Fruit fly (Drosophila melanogaster) whole organism, wandering third instar larva: Measurements from ENCODE around the gene CG42538.

Source experiments
- Abd-B ChIP-seq: fragments of >200 bp; optimal IDR thresholded peaks from 2 replicates; lab custom pipeline; 2017; ENCODE audit warnings: missing biosample characterization, missing genetic modification characterization
- CG32264 ChIP-seq: fragments of 200-800 bp; sonication (Bioruptor generic); optimal IDR thresholded peaks from 2 replicates; lab custom pipeline; 2016; ENCODE audit warnings: missing biosample characterization, missing genetic modification characterization
- CG9705 ChIP-seq: fragments of 200-800 bp; sonication (Bioruptor generic); optimal IDR thresholded peaks from 2 replicates; lab custom pipeline; 2018; ENCODE audit warnings: missing biosample characterization, mild to moderate bottlenecking, missing genetic modification characterization
- CrebA ChIP-seq: fragments of 200-800 bp; sonication (Bioruptor generic); optimal IDR thresholded peaks from 2 replicates; lab custom pipeline; 2016; ENCODE audit warnings: missing biosample characterization, mild to moderate bottlenecking, missing genetic modification characterization, borderline replicate concordance
- Dfd ChIP-seq: fragments of >200 bp; optimal IDR thresholded peaks from 2 replicates; lab custom pipeline; 2017; ENCODE audit warnings: missing biosample characterization, missing genetic modification characterization
- HLH106 ChIP-seq: fragments of 200-800 bp; optimal IDR thresholded peaks from 3 replicates; lab custom pipeline; 2019; ENCODE audit warnings: missing biosample characterization, mild to moderate bottlenecking, missing genetic modification characterization, moderate library complexity
- Hnf4 ChIP-seq: fragments of 200-800 bp; sonication (Bioruptor generic); optimal IDR thresholded peaks from 2 replicates; lab custom pipeline; 2016; ENCODE audit warnings: missing biosample characterization, mild to moderate bottlenecking, missing genetic modification characterization
- Hr83 ChIP-seq: fragments of 200-300 bp; sonication (Bioruptor generic); optimal IDR thresholded peaks from 2 replicates; lab custom pipeline; 2016; ENCODE audit warnings: missing biosample characterization, mild to moderate bottlenecking, missing genetic modification characterization, moderate library complexity; ENCODE audit not compliant: poor library complexity, severe bottlenecking
- Jra ChIP-seq: sonication (Bioruptor generic); optimal IDR thresholded peaks from 2 replicates; lab custom pipeline; 2016; ENCODE audit warnings: missing biosample characterization, missing genetic modification characterization
- Mio ChIP-seq: sonication (Bioruptor generic); optimal IDR thresholded peaks from 2 replicates; lab custom pipeline; 2016; ENCODE audit warnings: missing biosample characterization, missing genetic modification characterization
- Myc ChIP-seq: fragments of >200 bp; optimal IDR thresholded peaks from 2 replicates; lab custom pipeline; 2017
- N ChIP-seq: fragments of >200 bp; optimal IDR thresholded peaks from 2 replicates; lab custom pipeline; 2018; ENCODE audit warnings: missing biosample characterization, missing external identifiers, missing genetic modification characterization
- OdsH ChIP-seq: fragments of 200-800 bp; sonication (Bioruptor generic); optimal IDR thresholded peaks from 2 replicates; lab custom pipeline; 2016; ENCODE audit warnings: missing biosample characterization, mild to moderate bottlenecking, missing genetic modification characterization
- Rel ChIP-seq, 2 experiments: fragments of 200-800 bp; sonication (Bioruptor generic) in 1 of 2; optimal IDR thresholded peaks; 2 replicates in 1 of 2; 3 replicates in 1 of 2; lab custom pipeline; 2016 to 2019; ENCODE audit warnings: mild to moderate bottlenecking in 2 of 2, missing biosample characterization in 2 of 2, missing genetic modification characterization in 2 of 2, moderate library complexity in 1 of 2
- Sp1 ChIP-seq: fragments of 200-800 bp; sonication (Bioruptor generic); optimal IDR thresholded peaks from 3 replicates; lab custom pipeline; 2019; ENCODE audit warnings: missing biosample characterization, mild to moderate bottlenecking, missing genetic modification characterization, moderate library complexity
- br ChIP-seq: fragments of 200-800 bp; sonication (Bioruptor generic); optimal IDR thresholded peaks from 2 replicates; lab custom pipeline; 2016; ENCODE audit warnings: missing biosample characterization, missing genetic modification characterization
- brk ChIP-seq: fragments of 200-800 bp; sonication (Bioruptor generic); optimal IDR thresholded peaks from 2 replicates; lab custom pipeline; 2016; ENCODE audit warnings: missing biosample characterization, mild to moderate bottlenecking, missing genetic modification characterization
- dl ChIP-seq, 2 experiments: fragments of 175-275, 200-275 bp in 1 of 2; fragments of 200-275 bp in 1 of 2; sonication (Bioruptor generic); optimal IDR thresholded peaks; lab custom pipeline; 2018; ENCODE audit warnings: mild to moderate bottlenecking in 2 of 2, missing biosample characterization in 2 of 2, missing genetic modification characterization in 2 of 2, moderate library complexity in 2 of 2; ENCODE audit not compliant: partially characterized antibody in 2 of 2, insufficient read depth in 1 of 2
- dmrt93B ChIP-seq: fragments of 200-800 bp; sonication (Bioruptor generic); optimal IDR thresholded peaks from 2 replicates; lab custom pipeline; 2018; ENCODE audit warnings: missing biosample characterization, mild to moderate bottlenecking, missing genetic modification characterization
- dsf ChIP-seq: sonication (Bioruptor generic); optimal IDR thresholded peaks from 2 replicates; lab custom pipeline; 2016; ENCODE audit warnings: missing biosample characterization, missing genetic modification characterization, borderline replicate concordance
- ey ChIP-seq: fragments of 200-800 bp; sonication (Bioruptor generic); optimal IDR thresholded peaks from 2 replicates; lab custom pipeline; 2016; ENCODE audit warnings: missing biosample characterization, missing genetic modification characterization
- foxo ChIP-seq, 2 experiments: fragments of 200-800 bp; sonication (Bioruptor generic); optimal IDR thresholded peaks; 2 replicates in 1 of 2; 3 replicates in 1 of 2; lab custom pipeline; 2016 to 2017; ENCODE audit warnings: missing biosample characterization in 2 of 2, missing genetic modification characterization in 2 of 2
- fru ChIP-seq: fragments of 200-800 bp; sonication (Bioruptor generic); optimal IDR thresholded peaks from 3 replicates; lab custom pipeline; 2016; ENCODE audit warnings: missing biosample characterization, mild to moderate bottlenecking, missing genetic modification characterization
- h ChIP-seq: fragments of 200-800 bp; sonication (Bioruptor generic); optimal IDR thresholded peaks from 3 replicates; lab custom pipeline; 2016; ENCODE audit warnings: missing biosample characterization, mild to moderate bottlenecking, missing genetic modification characterization
- jim ChIP-seq: fragments of 175-275, 200-325 bp; sonication (Bioruptor generic); optimal IDR thresholded peaks from 2 replicates; lab custom pipeline; 2016; ENCODE audit warnings: missing biosample characterization, mild to moderate bottlenecking, missing genetic modification characterization
- lola ChIP-seq: fragments of >200 bp; optimal IDR thresholded peaks from 2 replicates; lab custom pipeline; 2017; ENCODE audit warnings: missing biosample characterization, missing genetic modification characterization
- pan ChIP-seq: fragments of >200 bp; optimal IDR thresholded peaks from 2 replicates; lab custom pipeline; 2017
- psq ChIP-seq: fragments of 200-800 bp; sonication (Bioruptor generic); optimal IDR thresholded peaks from 3 replicates; lab custom pipeline; 2017; ENCODE audit warnings: missing biosample characterization, mild to moderate bottlenecking, missing genetic modification characterization, moderate library complexity
- rgr ChIP-seq: fragments of 200-800 bp; sonication (Bioruptor generic); optimal IDR thresholded peaks from 3 replicates; lab custom pipeline; 2016; ENCODE audit warnings: missing biosample characterization, mild to moderate bottlenecking, missing genetic modification characterization
- sage ChIP-seq: fragments of 200-800 bp; sonication (Bioruptor generic); optimal IDR thresholded peaks from 2 replicates; lab custom pipeline; 2016; ENCODE audit warnings: missing biosample characterization, mild to moderate bottlenecking, missing genetic modification characterization
- sv ChIP-seq: fragments of 200-800 bp; sonication (Bioruptor generic); optimal IDR thresholded peaks from 3 replicates; lab custom pipeline; 2016; ENCODE audit warnings: missing biosample characterization, missing genetic modification characterization
- usp ChIP-seq: fragments of >200 bp; optimal IDR thresholded peaks from 2 replicates; lab custom pipeline; 2017; ENCODE audit warnings: missing biosample characterization, missing genetic modification characterization
- woc ChIP-seq: sonication (Bioruptor generic); optimal IDR thresholded peaks from 2 replicates; lab custom pipeline; 2016; ENCODE audit warnings: missing biosample characterization, mild to moderate bottlenecking, missing genetic modification characterization

The CG42538 gene

DNA sequence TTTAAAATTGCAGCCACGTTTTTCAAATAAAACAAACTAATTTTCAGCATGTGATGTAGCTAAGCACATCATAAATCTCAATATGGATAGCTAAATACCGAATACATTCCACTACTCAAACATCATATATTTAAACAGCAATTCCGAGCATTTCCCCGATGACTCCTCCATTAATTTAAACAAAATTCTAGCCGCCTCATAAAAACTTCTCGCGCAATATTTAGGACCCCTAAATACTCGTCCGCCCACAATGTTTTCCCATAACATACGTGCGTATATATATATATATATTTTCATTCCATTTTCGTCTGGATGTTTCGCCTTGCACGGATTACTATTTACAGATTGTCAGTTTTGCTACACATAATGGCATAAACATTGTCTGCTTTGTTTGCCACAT lies 38.3 kb upstream of the CG42538 start:
- TF ChIP-seq CG9705 (GFP tag; lab: Kevin White, UChicago) (no peak), usp (GFP tag; lab: Kevin White, UChicago) (no peak), foxo (GFP tag; optimal IDR thresholded peaks at IDR 0.05; lab: Kevin White, UChicago) (no peak), N (no peak)
- TF ChIP-seq, all 38 proteins: peak for 0

DNA sequence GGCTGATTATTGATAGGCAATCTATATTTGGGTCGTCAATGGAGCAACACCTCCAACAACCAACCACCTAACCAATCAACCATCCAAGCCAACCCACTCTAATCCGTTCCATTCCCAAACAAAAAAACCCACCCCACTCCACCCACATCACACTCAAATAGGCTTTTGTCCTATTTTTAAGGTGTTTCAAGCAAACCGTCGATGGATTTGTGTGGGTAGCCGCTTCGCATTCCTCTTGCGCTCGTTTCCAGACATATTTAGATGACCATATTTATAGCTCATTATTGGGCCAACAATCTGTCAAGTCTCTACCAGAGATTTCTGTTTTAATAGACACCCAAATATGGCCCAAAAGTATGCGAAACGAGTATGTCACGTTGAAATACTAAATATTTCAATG lies 36.1 kb upstream of the CG42538 start:
- TF ChIP-seq N (no peak), dmrt93B (GFP tag; lab: Kevin White, UChicago) (no peak), ey (GFP tag; lab: Kevin White, UChicago) (no peak), Hnf4 (GFP tag; lab: Kevin White, UChicago) (no peak), br (no peak), Dfd (no peak), jim (GFP tag; lab: Kevin White, UChicago) (no peak), h (no peak), dsf (GFP tag; lab: Kevin White, UChicago) (no peak)

DNA sequence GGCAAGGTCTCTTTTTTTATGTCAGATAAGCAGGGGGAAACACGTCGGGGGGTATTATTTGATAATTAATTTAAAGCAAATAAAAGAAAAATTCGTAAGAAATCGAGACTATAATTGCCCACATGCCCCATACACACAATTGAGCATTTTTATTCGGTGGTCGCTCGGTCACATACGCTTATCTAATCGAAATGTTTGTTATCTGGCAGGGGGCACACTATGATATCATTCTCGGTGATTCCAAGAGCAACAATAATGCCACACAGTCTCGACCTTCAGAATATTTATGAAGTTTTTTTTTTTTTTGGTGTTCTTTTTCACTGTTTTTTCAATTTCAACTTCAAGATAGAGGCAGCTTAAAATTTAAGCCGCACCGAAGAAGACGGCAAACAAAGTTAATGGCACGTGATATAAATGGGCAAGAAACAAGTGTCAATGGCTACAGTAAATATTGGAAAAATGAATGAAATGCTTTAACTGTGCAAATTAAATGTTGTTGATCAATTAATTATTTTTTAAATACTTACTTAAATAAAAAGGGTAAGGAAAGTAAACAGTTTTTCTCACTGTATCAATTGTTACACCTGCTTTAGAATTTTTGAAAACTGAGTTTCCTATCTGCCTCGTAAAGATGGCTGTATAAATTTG lies 34.8 kb upstream of the CG42538 start:
- no peak for TF ChIP-seq dl (GFP tag; optimal IDR thresholded peaks at IDR 0.05; lab: Kevin White, UChicago; ENCODE audit: insufficient read depth in 1 of 2, partially characterized antibody in 2 of 2)
- TF ChIP-seq dsf (GFP tag; lab: Kevin White, UChicago): no peak
- no peak for TF ChIP-seq Rel (GFP tag; optimal IDR thresholded peaks at IDR 0.05; lab: Kevin White, UChicago)
- TF ChIP-seq Rel (tag; optimal IDR thresholded peaks at IDR 0.05; lab: Kevin White, UChicago): peak; percentile 90
- TF ChIP-seq br: no peak
- no peak for TF ChIP-seq CrebA (GFP tag; lab: Kevin White, UChicago)
- no peak for TF ChIP-seq Hr83 (GFP tag; lab: Kevin White, UChicago)
- no peak for TF ChIP-seq CG32264 (GFP tag; lab: Kevin White, UChicago)
- TF ChIP-seq HLH106 (tag; lab: Kevin White, UChicago): no peak
- TF ChIP-seq Myc (lab: Kevin White, UChicago): no peak
- TF ChIP-seq Abd-B: no peak
- peak; percentile 26 for TF ChIP-seq fru (GFP tag; lab: Kevin White, UChicago)
- no peak for TF ChIP-seq sage (GFP tag; lab: Kevin White, UChicago)
- TF ChIP-seq rgr (GFP tag; lab: Kevin White, UChicago): peak; percentile 15
- TF ChIP-seq Mio: no peak
- TF ChIP-seq Dfd: no peak
- TF ChIP-seq h: no peak
- TF ChIP-seq psq: peak; percentile 37
- no peak for TF ChIP-seq lola (GFP tag; lab: Kevin White, UChicago)
- TF ChIP-seq dmrt93B (GFP tag; lab: Kevin White, UChicago): no peak
- no peak for TF ChIP-seq N
- no peak for TF ChIP-seq jim (GFP tag; lab: Kevin White, UChicago)
- TF ChIP-seq ey (GFP tag; lab: Kevin White, UChicago): no peak

DNA sequence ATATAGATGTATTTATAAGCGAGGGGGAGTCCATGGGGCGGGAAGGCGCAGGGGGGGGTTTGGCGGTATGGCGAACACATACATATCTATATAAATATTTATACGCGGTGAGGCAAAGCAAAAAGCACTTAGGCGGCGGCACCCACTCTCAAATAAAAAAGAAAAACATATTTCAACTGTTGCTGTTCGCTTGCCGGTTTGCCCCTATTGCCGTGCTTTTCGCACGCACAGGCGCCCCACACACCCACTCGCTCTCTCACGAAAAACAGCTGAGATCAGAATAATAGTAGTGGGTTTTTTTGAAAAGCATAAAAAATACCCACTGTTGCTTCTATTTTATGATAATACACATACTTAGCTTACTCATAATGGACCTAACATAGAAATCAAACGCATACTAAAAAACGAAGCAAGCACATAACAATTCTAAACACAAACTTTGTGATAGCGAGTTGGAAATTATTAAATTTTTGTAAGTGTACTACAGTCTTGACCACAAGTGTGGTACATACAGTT lies 33.1 kb upstream of the CG42538 start:
- TF ChIP-seq Sp1 (GFP tag; lab: Kevin White, UChicago) (peak; percentile 54), woc (GFP tag; lab: Kevin White, UChicago) (peak; percentile 30), dmrt93B (GFP tag; lab: Kevin White, UChicago) (no peak), Hnf4 (GFP tag; lab: Kevin White, UChicago) (peak; percentile 47), ey (GFP tag; lab: Kevin White, UChicago) (peak; percentile 77), pan (no peak), brk (GFP tag; lab: Kevin White, UChicago) (peak; percentile 42), CrebA (GFP tag; lab: Kevin White, UChicago) (no peak), foxo (GFP tag; optimal IDR thresholded peaks at IDR 0.05; lab: Kevin White, UChicago) (peak in 1 of 2 experiments; percentile 68), OdsH (GFP tag; lab: Kevin White, UChicago) (peak; percentile 79), br (peak; percentile 66), sage (GFP tag; lab: Kevin White, UChicago) (no peak), CG32264 (GFP tag; lab: Kevin White, UChicago) (peak; percentile 6), Abd-B (no peak), lola (GFP tag; lab: Kevin White, UChicago) (no peak), HLH106 (tag; lab: Kevin White, UChicago) (peak; percentile 62), sv (GFP tag; lab: Kevin White, UChicago) (peak; percentile 55), psq (peak; percentile 38), h (peak; percentile 76), Rel (GFP tag; optimal IDR thresholded peaks at IDR 0.05; lab: Kevin White, UChicago) (no peak), Rel (tag; optimal IDR thresholded peaks at IDR 0.05; lab: Kevin White, UChicago) (peak; percentile 58), fru (GFP tag; lab: Kevin White, UChicago) (peak; percentile 70), Mio (no peak), Jra (peak; percentile 34), rgr (GFP tag; lab: Kevin White, UChicago) (peak; percentile 66)
- TF ChIP-seq, all 38 proteins: peak for 17
